Fruit fly (Drosophila melanogaster) whole organism, embryonic: ENCODE data around the gene Ilp6.

Source experiments
- Ada2b ChIP-seq: fragments of 200-800 bp; sonication (Bioruptor generic); IDR thresholded peaks from 2 replicates; pipeline ENCODE4 v1.3.6; 2022; ENCODE audit warnings: missing biosample characterization, missing genetic modification characterization
- B-H2 ChIP-seq: fragments of 200-800 bp; sonication (Bioruptor generic); optimal IDR thresholded peaks from 2 replicates; lab custom pipeline; 2018; ENCODE audit warnings: missing biosample characterization, mild to moderate bottlenecking, missing genetic modification characterization
- BEAF-32 ChIP-seq: fragments of 200-800 bp; sonication (Bioruptor generic); optimal IDR thresholded peaks from 3 replicates; lab custom pipeline; 2017; ENCODE audit warnings: missing biosample characterization, missing genetic modification characterization, mild to moderate bottlenecking, moderate library complexity, missing genetic modification reagents
- Bdp1 ChIP-seq: fragments of 200-800 bp; sonication (Bioruptor generic); optimal IDR thresholded peaks from 3 replicates; lab custom pipeline; 2016; ENCODE audit warnings: missing biosample characterization, missing genetic modification characterization
- CG11695 ChIP-seq: fragments of 200-800 bp; sonication (Bioruptor generic); IDR thresholded peaks from 3 replicates; pipeline ENCODE4 v1.3.6; 2022; ENCODE audit warnings: missing biosample characterization, missing genetic modification characterization
- CG12219 ChIP-seq: fragments of 200-800 bp; sonication (Bioruptor generic); optimal IDR thresholded peaks from 3 replicates; lab custom pipeline; 2018; ENCODE audit warnings: missing biosample characterization, mild to moderate bottlenecking, missing genetic modification characterization
- CG13624 ChIP-seq: fragments of 200-800 bp; sonication (Bioruptor generic); optimal IDR thresholded peaks from 2 replicates; lab custom pipeline; 2016; ENCODE audit warnings: missing biosample characterization, missing genetic modification characterization
- CG14667 ChIP-seq: fragments of 200-800 bp; sonication (Bioruptor generic); IDR thresholded peaks from 2 replicates; pipeline ENCODE4 v1.3.6; 2022; ENCODE audit warnings: missing biosample characterization, missing genetic modification characterization
- CG15479 ChIP-seq: fragments of 200-800 bp; sonication (Bioruptor generic); optimal IDR thresholded peaks from 3 replicates; lab custom pipeline; 2019; ENCODE audit warnings: missing biosample characterization, mild to moderate bottlenecking, missing genetic modification characterization, moderate library complexity
- CG15514 ChIP-seq: fragments of 200-800 bp; sonication (Bioruptor generic); optimal IDR thresholded peaks from 3 replicates; lab custom pipeline; 2017; ENCODE audit warnings: missing biosample characterization, missing genetic modification characterization, mild to moderate bottlenecking, moderate library complexity, missing genetic modification reagents
- CG15696 ChIP-seq: fragments of 200-800 bp; sonication (Bioruptor generic); optimal IDR thresholded peaks from 2 replicates; lab custom pipeline; 2019; ENCODE audit warnings: missing biosample characterization, mild to moderate bottlenecking, missing genetic modification characterization, moderate library complexity
- CG18011 ChIP-seq: fragments of 200-800 bp; sonication (Bioruptor generic); optimal IDR thresholded peaks from 2 replicates; lab custom pipeline; 2017; ENCODE audit warnings: missing biosample characterization, missing genetic modification characterization, mild to moderate bottlenecking, moderate library complexity, missing genotype
- CG1832 ChIP-seq: fragments of 200-800 bp; sonication (Bioruptor generic); optimal IDR thresholded peaks from 2 replicates; lab custom pipeline; 2017; ENCODE audit warnings: missing biosample characterization, mild to moderate bottlenecking, missing genetic modification characterization, inconsistent platforms
- CG18476 ChIP-seq: fragments of 200-800 bp; sonication (Bioruptor generic); optimal IDR thresholded peaks from 2 replicates; lab custom pipeline; 2016; ENCODE audit warnings: missing biosample characterization, mild to moderate bottlenecking, missing genetic modification characterization
- CG3065 ChIP-seq: fragments of 200-800 bp; sonication (Bioruptor generic); optimal IDR thresholded peaks from 2 replicates; lab custom pipeline; 2016; ENCODE audit warnings: missing biosample characterization, missing genetic modification characterization
- CG31224 ChIP-seq: fragments of 200-800 bp; sonication (Bioruptor generic); IDR thresholded peaks from 2 replicates; pipeline ENCODE4 v1.3.6; 2022; ENCODE audit warnings: missing biosample characterization, missing genetic modification characterization
- CG31365 ChIP-seq: fragments of 200-800 bp; sonication (Bioruptor generic); optimal IDR thresholded peaks from 2 replicates; lab custom pipeline; 2018; ENCODE audit warnings: missing biosample characterization, mild to moderate bottlenecking, missing genetic modification characterization
- CG3847 ChIP-seq: fragments of 200-800 bp; sonication (Bioruptor generic); IDR thresholded peaks from 2 replicates; pipeline ENCODE4 v1.3.6; 2022; ENCODE audit warnings: missing biosample characterization, missing genetic modification characterization
- CG4424 ChIP-seq: fragments of 200-800 bp; sonication (Bioruptor generic); optimal IDR thresholded peaks from 3 replicates; lab custom pipeline; 2016; ENCODE audit warnings: missing biosample characterization, missing genetic modification characterization
- CG4820 ChIP-seq: fragments of 200-800 bp; sonication (Bioruptor generic); optimal IDR thresholded peaks from 3 replicates; lab custom pipeline; 2016; ENCODE audit warnings: missing biosample characterization, missing genetic modification characterization
- CG5953 ChIP-seq: fragments of 200-800 bp; sonication (Bioruptor generic); IDR thresholded peaks from 2 replicates; pipeline ENCODE4 v1.3.6; 2022; ENCODE audit warnings: missing biosample characterization, missing genetic modification characterization
- CG6791 ChIP-seq: fragments of 200-800 bp; sonication (Bioruptor generic); IDR thresholded peaks from 3 replicates; pipeline ENCODE4 v1.3.6; 2022; ENCODE audit warnings: missing biosample characterization, missing genetic modification characterization; ENCODE audit not compliant: partially characterized antibody
- ERR ChIP-seq: fragments of 200-800 bp; sonication (Bioruptor generic); optimal IDR thresholded peaks from 2 replicates; lab custom pipeline; 2016; ENCODE audit warnings: missing biosample characterization, missing genetic modification characterization
- HLH54F ChIP-seq: fragments of 200-800 bp; sonication (Bioruptor generic); optimal IDR thresholded peaks from 3 replicates; lab custom pipeline; 2016; ENCODE audit warnings: missing biosample characterization, missing genetic modification characterization
- Hmr ChIP-seq: fragments of 200-800 bp; sonication (Bioruptor generic); optimal IDR thresholded peaks from 3 replicates; lab custom pipeline; 2017; ENCODE audit warnings: mild to moderate bottlenecking, missing biosample characterization, missing genetic modification reagents, missing genetic modification characterization
- Lhr ChIP-seq: fragments of 200-800 bp; sonication (Bioruptor generic); optimal IDR thresholded peaks from 3 replicates; lab custom pipeline; 2017; ENCODE audit warnings: mild to moderate bottlenecking, missing biosample characterization, missing genetic modification reagents, missing genetic modification characterization
- Mad ChIP-seq: fragments of 200-800 bp; sonication (Bioruptor generic); optimal IDR thresholded peaks from 2 replicates; lab custom pipeline; 2016; ENCODE audit warnings: missing biosample characterization, missing genetic modification characterization
- Myb ChIP-seq: fragments of 200-800 bp; sonication (Bioruptor generic); optimal IDR thresholded peaks from 2 replicates; lab custom pipeline; 2016; ENCODE audit warnings: missing biosample characterization, missing genetic modification characterization
- Oaz ChIP-seq: fragments of 200-800 bp; sonication (Bioruptor generic); IDR thresholded peaks from 2 replicates; pipeline ENCODE4 v1.3.6; 2022; ENCODE audit warnings: missing biosample characterization, missing genetic modification characterization
- Optix ChIP-seq: fragments of 200-800 bp; sonication (Bioruptor generic); IDR thresholded peaks from 3 replicates; pipeline ENCODE4 v1.3.6; 2022; ENCODE audit warnings: missing biosample characterization, missing genetic modification characterization
- Pdp1 ChIP-seq, 2 experiments: fragments of 200-800 bp; sonication (Bioruptor generic); optimal IDR thresholded peaks; 3 replicates each; lab custom pipeline; 2016; ENCODE audit warnings: missing biosample characterization in 2 of 2, missing genetic modification characterization in 2 of 2, mild to moderate bottlenecking in 1 of 2, moderate library complexity in 1 of 2
- Spps ChIP-seq: fragments of 200-800 bp; sonication (Bioruptor generic); optimal IDR thresholded peaks from 2 replicates; lab custom pipeline; 2018; ENCODE audit warnings: missing biosample characterization, mild to moderate bottlenecking, missing genetic modification characterization
- ab ChIP-seq: fragments of 200-800 bp; sonication (Bioruptor generic); optimal IDR thresholded peaks from 2 replicates; lab custom pipeline; 2016; ENCODE audit warnings: missing biosample characterization, missing genetic modification characterization
- abd-A ChIP-seq: fragments of 200-800 bp; sonication (Bioruptor generic); optimal IDR thresholded peaks from 3 replicates; lab custom pipeline; 2019; ENCODE audit warnings: missing biosample characterization, mild to moderate bottlenecking, missing genetic modification characterization, moderate library complexity
- ara ChIP-seq: fragments of 200-800 bp; sonication (Bioruptor generic); IDR thresholded peaks from 2 replicates; pipeline ENCODE4 v1.3.6; 2022; ENCODE audit warnings: missing biosample characterization, missing genetic modification characterization
- br ChIP-seq: fragments of >200 bp; optimal IDR thresholded peaks from 2 replicates; lab custom pipeline; 2017
- chm ChIP-seq: fragments of 200-800 bp; sonication (Bioruptor generic); IDR thresholded peaks from 2 replicates; pipeline ENCODE4 v1.3.6; 2022; ENCODE audit warnings: missing biosample characterization, missing genetic modification characterization
- da ChIP-seq: fragments of 200-800 bp; sonication (Bioruptor generic); optimal IDR thresholded peaks from 2 replicates; lab custom pipeline; 2016; ENCODE audit warnings: missing biosample characterization, missing genetic modification characterization
- dimm ChIP-seq: fragments of 200-800 bp; sonication (Bioruptor generic); IDR thresholded peaks from 2 replicates; pipeline ENCODE4 v1.3.6; 2022; ENCODE audit warnings: missing biosample characterization, missing genetic modification characterization
- dpn ChIP-seq, 2 experiments: fragments of 200-800 bp; sonication (Bioruptor generic); optimal IDR thresholded peaks; 3 replicates each; lab custom pipeline; 2016; ENCODE audit warnings: missing biosample characterization in 2 of 2, missing genetic modification characterization in 2 of 2
- esg ChIP-seq: fragments of 200-800 bp; sonication (Bioruptor generic); conservative IDR thresholded peaks from 2 replicates; pipeline ENCODE4 v1.3.6; 2022; ENCODE audit warnings: missing biosample characterization, missing genetic modification characterization
- gsb ChIP-seq: fragments of 200-800 bp; sonication (Bioruptor generic); IDR thresholded peaks from 2 replicates; pipeline ENCODE4 v1.3.6; 2022; ENCODE audit warnings: missing biosample characterization, missing genetic modification characterization
- inv ChIP-seq: fragments of 200-800 bp; sonication (Bioruptor generic); IDR thresholded peaks from 2 replicates; pipeline ENCODE4 v1.3.6; 2022; ENCODE audit warnings: missing biosample characterization, missing genetic modification characterization; ENCODE audit not compliant: partially characterized antibody
- jumu ChIP-seq: fragments of 200-800 bp; sonication (Bioruptor generic); optimal IDR thresholded peaks from 3 replicates; lab custom pipeline; 2016; ENCODE audit warnings: missing biosample characterization, missing genetic modification characterization
- lov ChIP-seq, 2 experiments: fragments of 200-800 bp in 1 of 2; fragments of >200 bp in 1 of 2; sonication (Bioruptor generic) in 1 of 2; IDR thresholded peaks in 1 of 2; optimal IDR thresholded peaks in 1 of 2; 2 replicates in 1 of 2; 3 replicates in 1 of 2; pipeline versions ENCODE4 v1.3.6 to Lab custom; 2017 to 2022; ENCODE audit warnings: missing biosample characterization in 1 of 2, missing genetic modification characterization in 1 of 2
- shn ChIP-seq: fragments of 200-800 bp; sonication (Bioruptor generic); optimal IDR thresholded peaks from 3 replicates; lab custom pipeline; 2016; ENCODE audit warnings: missing biosample characterization, missing genetic modification characterization
- tin ChIP-seq: fragments of 200-800 bp; sonication (Bioruptor generic); optimal IDR thresholded peaks from 3 replicates; lab custom pipeline; 2016; ENCODE audit warnings: missing biosample characterization, missing genetic modification characterization
- wdn ChIP-seq: fragments of 200-800 bp; sonication (Bioruptor generic); IDR thresholded peaks from 2 replicates; pipeline ENCODE4 v1.3.6; 2022; ENCODE audit warnings: missing biosample characterization, missing genetic modification characterization

Gene Ilp6

DNA sequence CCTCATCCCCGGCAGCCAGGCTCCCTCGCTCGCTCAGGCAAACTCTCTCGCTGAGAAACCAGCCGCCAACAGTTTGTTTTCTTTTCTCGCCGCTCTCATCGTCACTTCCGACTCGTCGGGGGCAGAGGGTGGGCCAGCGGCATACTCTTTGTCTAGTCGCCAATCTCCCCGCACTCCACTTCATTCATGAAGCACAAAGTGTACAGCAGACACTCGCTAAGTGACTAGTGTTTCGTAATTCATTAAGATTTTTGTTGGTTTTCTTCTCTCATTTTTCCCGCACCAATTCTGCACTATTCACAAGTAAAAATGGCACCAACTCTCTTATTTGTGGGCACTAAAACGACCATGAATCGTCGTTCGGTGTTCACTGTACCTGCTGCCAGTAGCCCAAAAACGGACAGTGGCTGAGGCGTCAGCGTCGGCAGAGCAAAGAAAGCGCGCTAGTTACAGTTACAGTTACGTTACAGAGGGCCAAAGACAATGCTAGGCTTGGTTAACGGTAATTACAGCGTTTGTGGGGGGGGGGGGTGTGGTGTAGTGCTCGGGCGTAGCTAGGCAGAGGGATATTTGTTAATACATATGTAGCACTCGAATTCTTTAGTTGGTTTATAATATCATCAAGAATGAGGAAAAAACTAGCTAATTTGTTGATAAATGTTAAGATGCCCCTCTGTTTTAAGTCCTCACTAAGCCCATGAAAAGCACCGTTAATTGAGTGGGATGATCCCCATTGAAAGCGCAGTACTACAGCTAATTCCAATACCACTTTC lies 36.8 kb downstream of the Ilp6 start (continued):
- TF ChIP-seq CG14667 (GFP tag; lab: Robert Waterston, UW) (peak; percentile 98), jumu (peak; percentile 99), br (no peak), Ada2b (peak; percentile 98), B-H2 (GFP tag; lab: Kevin White, UChicago) (peak; percentile 93), Lhr (GFP tag; lab: Kevin White, UChicago) (peak; percentile 97), da (GFP tag; lab: Kevin White, UChicago) (peak; percentile 98), CG31224 (GFP tag; lab: Robert Waterston, UW) (peak; percentile 92), CG1832 (GFP tag; lab: Kevin White, UChicago) (no peak), CG18476 (GFP tag; lab: Kevin White, UChicago) (peak; percentile 97), CG5953 (peak; percentile 98), CG12219 (peak; percentile 99), esg (GFP tag; lab: Robert Waterston, UW) (peak; percentile 98), shn (peak; percentile 98), lov (optimal IDR thresholded peaks at IDR 0.05; lab: Kevin White, UChicago) (no peak), lov (GFP tag; IDR thresholded peaks at IDR 0.05; lab: Robert Waterston, UW) (peak; percentile 98), Spps (tag; lab: Kevin White, UChicago) (peak; percentile 94), CG15479 (GFP tag; lab: Kevin White, UChicago) (peak; percentile 20), Optix (GFP tag; lab: Robert Waterston, UW) (peak; percentile 99), CG15514 (GFP tag; lab: Kevin White, UChicago) (peak; percentile 94), ara (peak; percentile 98), abd-A (tag; lab: Kevin White, UChicago) (peak; percentile 92), tin (GFP tag; lab: Kevin White, UChicago) (peak; percentile 99), chm (GFP tag; lab: Robert Waterston, UW) (peak; percentile 99), Oaz (GFP tag; lab: Robert Waterston, UW) (peak; percentile 95), dpn (GFP tag; optimal IDR thresholded peaks at IDR 0.05; lab: Kevin White, UChicago) (peak; percentile 99 to 100), dimm (GFP tag; lab: Robert Waterston, UW) (peak; percentile 98), CG3065 (GFP tag; lab: Kevin White, UChicago) (peak; percentile 97), Pdp1 (GFP tag; optimal IDR thresholded peaks at IDR 0.05; lab: Kevin White, UChicago) (peak; percentile 99), HLH54F (GFP tag; lab: Kevin White, UChicago) (peak; percentile 98), CG4424 (GFP tag; lab: Kevin White, UChicago) (peak; percentile 99), ab (peak; percentile 97), CG18011 (GFP tag; lab: Kevin White, UChicago) (peak; percentile 88)
- TF ChIP-seq, all 482 proteins: peak for 438

DNA sequence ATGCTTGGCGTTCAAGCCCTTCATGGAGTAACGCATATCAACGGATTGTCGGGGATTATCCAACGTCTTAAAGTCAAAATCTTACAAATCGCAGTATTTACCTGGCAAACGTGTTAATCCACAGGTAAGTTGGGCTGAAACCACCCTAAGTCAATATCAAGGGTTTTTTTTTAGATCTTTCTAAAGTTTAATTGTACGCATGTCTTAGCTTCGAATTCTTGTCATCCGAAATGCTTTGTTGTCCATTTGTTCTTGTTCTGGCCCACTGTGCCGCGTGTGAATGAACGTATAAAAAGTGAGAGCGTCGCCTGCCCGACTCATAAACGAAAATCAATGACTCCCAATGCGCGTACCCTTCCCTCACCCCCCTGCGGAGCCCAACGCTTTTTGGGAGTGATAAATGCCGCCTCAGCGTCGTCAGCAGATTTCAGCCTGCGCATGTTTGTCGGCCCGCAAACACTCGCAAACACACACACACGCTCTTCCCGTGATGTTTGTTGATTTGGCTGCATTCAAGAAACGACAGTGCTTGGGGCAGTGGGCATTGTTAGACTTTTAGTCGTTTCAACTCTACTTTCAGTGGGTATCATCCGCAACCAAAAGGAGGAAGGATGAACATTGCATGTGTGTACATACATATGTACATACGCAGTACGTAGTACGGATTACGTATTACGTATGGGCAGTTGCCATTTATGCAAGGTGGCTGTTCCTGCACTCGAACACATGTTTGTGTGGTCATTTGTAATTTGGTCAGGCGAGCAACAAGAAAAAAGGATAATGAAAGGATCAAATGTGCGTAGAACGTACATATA lies 38.0 kb downstream of the Ilp6 start:
- TF ChIP-seq BEAF-32 (GFP tag; lab: Kevin White, UChicago) (peak; percentile 7), Mad (peak; percentile 89), Bdp1 (GFP tag; lab: Kevin White, UChicago) (peak; percentile 87), CG31365 (tag; lab: Kevin White, UChicago) (peak; percentile 74), CG6791 (GFP tag; lab: Robert Waterston, UW) (no peak), br (no peak), Hmr (GFP tag; lab: Kevin White, UChicago) (peak; percentile 96), CG3847 (GFP tag; lab: Robert Waterston, UW) (peak; percentile 83), CG13624 (GFP tag; lab: Kevin White, UChicago) (peak; percentile 94), CG15696 (peak; percentile 89), ERR (GFP tag; lab: Kevin White, UChicago) (peak; percentile 85), CG11695 (peak; percentile 87), CG4820 (GFP tag; lab: Kevin White, UChicago) (peak; percentile 92), gsb (0 out of 2 replicates have a peak, but pooled peaks have one; percentile 53), Myb (GFP tag; lab: Kevin White, UChicago) (peak; percentile 82), inv (GFP tag; lab: Robert Waterston, UW) (no peak), wdn (GFP tag; lab: Robert Waterston, UW) (no peak)
